Fruit fly (Drosophila melanogaster) whole organism: ENCODE data around the gene Crz.

Source experiments
- CG8478 ChIP-seq: fragments of >200 bp; optimal IDR thresholded peaks from 2 replicates; lab custom pipeline; 2018; ENCODE audit warnings: inconsistent platforms
- Dll ChIP-seq: fragments of >200 bp; optimal IDR thresholded peaks from 2 replicates; lab custom pipeline; 2017
- pan ChIP-seq: fragments of >200 bp; optimal IDR thresholded peaks from 2 replicates; lab custom pipeline; 2017

DNA sequence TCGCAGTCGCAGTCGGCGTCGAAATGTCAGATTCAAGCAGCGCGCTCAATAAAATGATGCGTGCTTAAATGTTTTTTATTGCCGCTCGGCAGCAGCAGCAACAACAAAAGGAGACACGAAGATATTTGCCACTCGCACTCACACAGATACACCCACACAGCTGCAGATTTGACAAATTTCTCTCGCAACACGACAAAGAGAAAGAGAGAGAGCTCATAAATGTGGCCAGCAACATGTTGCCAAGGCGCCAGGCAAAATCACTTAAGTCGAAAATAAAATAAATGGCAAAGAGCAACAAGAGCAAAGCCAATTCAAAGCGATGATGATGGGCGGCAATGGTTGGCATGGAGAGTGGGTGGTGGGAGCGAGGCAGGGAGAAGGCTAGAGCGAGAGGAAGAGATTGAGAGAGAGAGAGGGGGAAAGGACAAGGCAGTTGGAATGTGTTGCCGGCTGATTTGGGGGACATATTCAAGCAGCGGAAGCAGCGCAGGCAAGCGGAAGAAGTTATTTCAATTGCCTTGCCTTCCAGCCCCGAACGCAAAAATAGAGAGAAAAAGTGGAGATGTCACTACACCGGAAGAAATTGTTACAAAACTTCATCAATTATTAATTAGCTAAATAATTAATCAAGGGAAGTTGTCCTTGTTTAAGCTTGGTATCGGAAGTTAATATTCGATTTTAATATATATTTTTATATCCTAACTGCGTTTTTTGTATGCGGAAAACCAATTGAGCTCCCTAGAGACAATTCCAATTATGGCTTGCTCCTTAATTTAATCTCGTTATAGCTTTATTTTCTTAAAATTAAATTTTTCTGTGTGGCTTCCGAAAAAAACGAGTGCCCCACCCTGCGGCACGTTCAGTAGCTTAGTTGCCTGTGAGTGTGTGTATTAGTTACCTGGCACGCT is 32.4 kb downstream of the Crz start:
- TF ChIP-seq Dll (lab: Kevin White, UChicago) (peak; percentile 26), pan (lab: Kevin White, UChicago) (no peak), CG8478 (no peak)
